Worm (Caenorhabditis elegans): ENCODE measurements around the gene F57A8.6.

DNA sequence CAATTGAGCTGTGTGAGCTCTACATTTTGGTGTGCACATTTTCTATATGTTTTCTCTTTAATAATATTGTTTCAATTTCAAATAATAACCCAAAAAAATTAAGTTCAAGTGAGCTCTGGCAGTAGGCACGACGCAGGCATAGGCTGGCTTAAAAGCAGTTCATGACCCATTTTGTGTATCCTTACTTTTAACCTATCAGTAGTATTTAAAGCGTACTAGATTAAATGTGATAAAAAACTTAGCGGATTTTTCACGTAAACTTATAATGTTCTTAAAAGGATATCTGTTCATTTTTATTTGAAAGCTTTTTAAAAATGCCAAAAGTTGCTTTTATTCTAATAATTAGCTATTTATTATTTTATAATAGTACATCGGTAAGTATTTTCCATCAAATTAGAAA, 49.6 kb upstream of the F57A8.6 start, which contains the start of gene C08B6.6:
- TF ChIP-seq bed-2 (GFP tag; IDR thresholded peaks at IDR 0.05) (no peak), lin-54 (GFP tag; optimal IDR thresholded peaks at IDR 0.05) (no peak), sptf-2 (GFP tag; optimal IDR thresholded peaks at IDR 0.05) (no peak), snpc-4 (GFP tag; optimal IDR thresholded peaks at IDR 0.05) (no peak), snpc-4 (tag; optimal IDR thresholded peaks at IDR 0.05) (no peak), ztf-22 (GFP tag; optimal IDR thresholded peaks at IDR 0.05) (no peak), ZK185.1 (tag; optimal IDR thresholded peaks at IDR 0.05; ENCODE audit: poor library complexity, severe bottlenecking) (no peak), egl-18 (GFP tag; IDR thresholded peaks at IDR 0.05) (no peak), egl-44 (GFP tag; IDR thresholded peaks at IDR 0.05) (no peak), lin-26 (GFP tag; IDR thresholded peaks at IDR 0.05) (no peak), ceh-91 (GFP tag; IDR thresholded peaks at IDR 0.05) (no peak)

Data from whole organism, young adult.